Worm (Caenorhabditis elegans) whole organism, L4 larva: ENCODE data around the gene C09E7.10.

Source experiments
- D1046.2 ChIP-seq: fragments of 200-800 bp; sonication (Bioruptor generic); IDR thresholded peaks from 2 replicates; pipeline ENCODE4 v1.3.6; 2022; ENCODE audit warnings: missing genetic modification characterization, missing compliant biosample characterization
- F10B5.3 ChIP-seq: sonication (generic microtip); optimal IDR thresholded peaks from 2 replicates; lab custom pipeline; 2016; ENCODE audit warnings: mild to moderate bottlenecking, missing genetic modification characterization, missing compliant biosample characterization
- F49E8.2 ChIP-seq: sonication (generic microtip); optimal IDR thresholded peaks from 2 replicates; lab custom pipeline; 2016; ENCODE audit warnings: missing compliant biosample characterization, mild to moderate bottlenecking, missing genetic modification characterization, borderline replicate concordance
- T20F7.1 ChIP-seq: fragments of 200-800 bp; sonication (Bioruptor generic); optimal IDR thresholded peaks from 2 replicates; lab custom pipeline; 2018; ENCODE audit warnings: mild to moderate bottlenecking, missing genetic modification characterization, missing compliant biosample characterization
- Y105C5A.15 ChIP-seq: fragments of 200-800 bp; sonication (Bioruptor generic); IDR thresholded peaks from 2 replicates; pipeline ENCODE4 v1.3.6; 2022; ENCODE audit warnings: missing genetic modification characterization, missing compliant biosample characterization
- ceh-20 ChIP-seq: fragments of 200-800 bp; sonication (Bioruptor generic); IDR thresholded peaks from 2 replicates; pipeline ENCODE4 v1.3.6; 2022; ENCODE audit warnings: missing genetic modification reagents, missing genetic modification characterization, missing compliant biosample characterization
- ctbp-1 ChIP-seq: fragments of 200-800 bp; sonication (Bioruptor generic); IDR thresholded peaks from 2 replicates; pipeline ENCODE4 v1.3.6; 2022; ENCODE audit warnings: missing genetic modification reagents, missing genetic modification characterization, missing compliant biosample characterization
- dmd-6 ChIP-seq: fragments of 200-800 bp; sonication (Bioruptor generic); IDR thresholded peaks from 2 replicates; pipeline ENCODE4 v1.3.6; 2022; ENCODE audit warnings: missing genetic modification reagents, missing genetic modification characterization, missing compliant biosample characterization
- dmd-8 ChIP-seq: fragments of 200-800 bp; sonication (Bioruptor generic); IDR thresholded peaks from 2 replicates; pipeline ENCODE4 v1.3.6; 2022; ENCODE audit warnings: missing genetic modification characterization, missing compliant biosample characterization
- dmd-9 ChIP-seq: fragments of 200-800 bp; sonication (Bioruptor generic); IDR thresholded peaks from 2 replicates; pipeline ENCODE4 v1.3.6; 2022; ENCODE audit warnings: missing genetic modification reagents, missing genetic modification characterization, missing compliant biosample characterization
- fos-1 ChIP-seq: fragments of 150-350 bp; optimal IDR thresholded peaks from 2 replicates; lab custom pipeline; 2014; ENCODE audit warnings: missing biosample characterization, missing genetic modification characterization
- gei-8 ChIP-seq: fragments of 200-800 bp; sonication (Bioruptor generic); optimal IDR thresholded peaks from 2 replicates; lab custom pipeline; 2018; ENCODE audit warnings: mild to moderate bottlenecking, missing genetic modification characterization, missing compliant biosample characterization
- hlh-11 ChIP-seq: fragments of 200-800 bp; sonication (Bioruptor generic); optimal IDR thresholded peaks from 2 replicates; lab custom pipeline; 2018; ENCODE audit warnings: mild to moderate bottlenecking, missing genetic modification characterization, missing compliant biosample characterization
- lin-1 ChIP-seq: fragments of 200-800 bp; sonication (Bioruptor generic); IDR thresholded peaks from 2 replicates; pipeline ENCODE4 v1.3.6; 2022; ENCODE audit warnings: missing genetic modification reagents, missing genetic modification characterization, missing compliant biosample characterization
- lin-29 ChIP-seq: fragments of 200-800 bp; sonication (Bioruptor generic); IDR thresholded peaks from 2 replicates; pipeline ENCODE4 v1.3.6; 2022; ENCODE audit warnings: missing genetic modification reagents, missing genetic modification characterization, missing compliant biosample characterization
- lin-38 ChIP-seq: fragments of 200-800 bp; sonication (Bioruptor generic); IDR thresholded peaks from 2 replicates; pipeline ENCODE4 v1.3.6; 2022; ENCODE audit warnings: missing genetic modification reagents, missing genetic modification characterization, missing compliant biosample characterization
- lin-39 ChIP-seq: fragments of 150-350 bp; optimal IDR thresholded peaks from 2 replicates; lab custom pipeline; 2014; ENCODE audit warnings: missing biosample characterization, missing genetic modification reagents, missing genetic modification characterization
- lsy-2 ChIP-seq, 2 experiments: fragments of 150-350 bp in 1 of 2; sonication (generic microtip) in 1 of 2; optimal IDR thresholded peaks; 2 replicates each; lab custom pipeline; 2014 to 2017; ENCODE audit warnings: missing biosample characterization in 2 of 2, missing genetic modification characterization in 2 of 2
- madf-9 ChIP-seq: fragments of 200-800 bp; sonication (Bioruptor generic); conservative IDR thresholded peaks from 2 replicates; pipeline ENCODE4 v1.3.6; 2022; ENCODE audit warnings: missing genetic modification reagents, missing genetic modification characterization, missing compliant biosample characterization
- mxl-2 ChIP-seq: fragments of 200-800 bp; sonication (Bioruptor generic); conservative IDR thresholded peaks from 2 replicates; pipeline ENCODE4 v1.3.6; 2022; ENCODE audit warnings: missing genetic modification reagents, missing genetic modification characterization, missing compliant biosample characterization
- mxl-3 ChIP-seq: fragments of 200-800 bp; sonication (Bioruptor generic); optimal IDR thresholded peaks from 2 replicates; lab custom pipeline; 2018; ENCODE audit warnings: mild to moderate bottlenecking, missing genetic modification characterization, missing compliant biosample characterization
- nhr-11 ChIP-seq: fragments of 150-350 bp; optimal IDR thresholded peaks from 2 replicates; lab custom pipeline; 2014; ENCODE audit warnings: missing biosample characterization, missing genetic modification characterization
- nhr-76 ChIP-seq: fragments of 150-350 bp; optimal IDR thresholded peaks from 2 replicates; lab custom pipeline; 2014; ENCODE audit warnings: missing biosample characterization, missing genetic modification characterization
- pha-4 ChIP-seq, 2 experiments: fragments of 150-350 bp in 1 of 2; fragments of 200-800 bp in 1 of 2; sonication (Bioruptor generic) in 1 of 2; IDR thresholded peaks in 1 of 2; optimal IDR thresholded peaks in 1 of 2; 2 replicates each; pipeline versions ENCODE4 v1.3.6 to Lab custom; 2014 to 2022; ENCODE audit warnings: missing genetic modification characterization in 2 of 2, missing genetic modification reagents in 2 of 2, missing biosample characterization in 1 of 2, missing compliant biosample characterization in 1 of 2
- rbr-2 ChIP-seq: sonication (generic microtip); optimal IDR thresholded peaks from 2 replicates; lab custom pipeline; 2016; ENCODE audit warnings: missing genotype, missing genetic modification characterization, missing compliant biosample characterization
- snpc-4 ChIP-seq: fragments of 150-350 bp; optimal IDR thresholded peaks from 2 replicates; lab custom pipeline; 2014; ENCODE audit warnings: missing biosample characterization, missing genetic modification characterization
- tag-97 ChIP-seq: fragments of 200-800 bp; sonication (Bioruptor generic); IDR thresholded peaks from 2 replicates; pipeline ENCODE4 v1.3.6; 2022; ENCODE audit warnings: missing genetic modification characterization, missing compliant biosample characterization
- tra-1 ChIP-seq: fragments of 200-800 bp; sonication (Bioruptor generic); IDR thresholded peaks from 2 replicates; pipeline ENCODE4 v1.3.6; 2022; ENCODE audit warnings: missing genetic modification reagents, missing genetic modification characterization, missing compliant biosample characterization
- unc-130 ChIP-seq: sonication (generic microtip); optimal IDR thresholded peaks from 2 replicates; lab custom pipeline; 2016; ENCODE audit warnings: missing genetic modification reagents, missing genetic modification characterization, missing compliant biosample characterization
- vab-7 ChIP-seq: fragments of 200-800 bp; sonication (Bioruptor generic); IDR thresholded peaks from 2 replicates; pipeline ENCODE4 v1.3.6; 2022; ENCODE audit warnings: missing genetic modification reagents, missing genetic modification characterization, missing compliant biosample characterization
- zag-1 ChIP-seq: fragments of 150-350 bp; optimal IDR thresholded peaks from 2 replicates; lab custom pipeline; 2014; ENCODE audit warnings: missing biosample characterization, missing genetic modification characterization
- zip-2 ChIP-seq: fragments of 150-350 bp; optimal IDR thresholded peaks from 2 replicates; lab custom pipeline; 2014; ENCODE audit warnings: missing biosample characterization, missing genetic modification characterization

The C09E7.10 gene

ce11 chrIII:6532647-6533046, 12.8 kb upstream of the C09E7.10 start, which contains the start of gene srxa-5:
Gene srxa-5, plus strand, starts transcription at chrIII:6532947.
- TF ChIP-seq lin-1 (GFP tag; lab: Robert Waterston, UW) (no peak), mxl-3 (GFP tag; lab: Kevin White, UChicago) (no peak), D1046.2 (GFP tag; lab: Robert Waterston, UW) (no peak), lin-38 (no peak), zag-1 (tag; lab: Kevin White, UChicago) (no peak), ctbp-1 (GFP tag; lab: Robert Waterston, UW) (no peak)

- TF ChIP-seq ceh-20 (GFP tag; lab: Robert Waterston, UW) (no peak), dmd-6 (GFP tag; lab: Robert Waterston, UW) (no peak), nhr-76 (tag; lab: Kevin White, UChicago) (no peak)
Observed at ce11 chrIII:6531099-6531498, 11.2 kb upstream of the C09E7.10 start, which contains the start of gene C09E7.11. Gene C09E7.11, plus strand, starts transcription at chrIII:6531399.

- TF ChIP-seq lin-39 (tag; lab: Kevin White, UChicago) (no peak), gei-8 (no peak), madf-9 (GFP tag; lab: Robert Waterston, UW) (no peak), T20F7.1 (GFP tag; lab: Kevin White, UChicago) (no peak), ctbp-1 (GFP tag; lab: Robert Waterston, UW) (no peak), F49E8.2 (tag; lab: Kevin White, UChicago) (no peak), tra-1 (GFP tag; lab: Robert Waterston, UW) (no peak), snpc-4 (no peak)
- TF ChIP-seq, all 104 proteins: peak for 0
Observed at ce11 chrIII:6527902-6528301, 8.1 kb upstream of the C09E7.10 start, which contains the start of gene pqn-10. Gene pqn-10, plus strand, starts transcription at chrIII:6528202.

- TF ChIP-seq pha-4 (GFP tag; IDR thresholded peaks at IDR 0.05; lab: Robert Waterston, UW) (no peak), pha-4 (tag; optimal IDR thresholded peaks at IDR 0.05; lab: Kevin White, UChicago) (no peak), Y105C5A.15 (GFP tag; lab: Robert Waterston, UW) (no peak), nhr-11 (tag; lab: Kevin White, UChicago) (no peak), fos-1 (no peak), tag-97 (GFP tag; lab: Robert Waterston, UW) (no peak), unc-130 (GFP tag; lab: Kevin White, UChicago) (no peak), dmd-9 (GFP tag; lab: Robert Waterston, UW) (no peak), mxl-2 (GFP tag; lab: Robert Waterston, UW) (no peak), lin-29 (no peak)
Observed at ce11 chrIII:6525557-6525956, 5.7 kb upstream of the C09E7.10 start, which contains the start of gene oig-1. Gene oig-1, minus strand, starts transcription at chrIII:6525657.

- TF ChIP-seq hlh-11 (tag; lab: Kevin White, UChicago) (no peak), fos-1 (no peak), unc-130 (GFP tag; lab: Kevin White, UChicago) (no peak), F10B5.3 (tag; lab: Kevin White, UChicago) (no peak), lin-39 (tag; lab: Kevin White, UChicago) (no peak), tag-97 (GFP tag; lab: Robert Waterston, UW) (no peak), vab-7 (GFP tag; lab: Robert Waterston, UW) (no peak), lsy-2 (tag; optimal IDR thresholded peaks at IDR 0.05; lab: Kevin White, UChicago) (no peak), rbr-2 (tag; lab: Kevin White, UChicago) (no peak), pha-4 (GFP tag; IDR thresholded peaks at IDR 0.05; lab: Robert Waterston, UW) (no peak), pha-4 (tag; optimal IDR thresholded peaks at IDR 0.05; lab: Kevin White, UChicago) (no peak), zip-2 (tag; lab: Kevin White, UChicago) (no peak), T20F7.1 (GFP tag; lab: Kevin White, UChicago) (no peak), dmd-8 (GFP tag; lab: Robert Waterston, UW) (no peak)
Observed at ce11 chrIII:6514673-6515072, 5.2 kb downstream of the C09E7.10 start, which contains the start of gene acr-5. Gene acr-5, minus strand, starts transcription at chrIII:6514773.
